Worm (Caenorhabditis elegans): ENCODE results near the gene F29G6.1.

The F29G6.1 gene

ce11 chrX:11478758-11479157 is 23.3 kb upstream of the F29G6.1 start:
- TF ChIP-seq ama-1 (optimal IDR thresholded peaks at IDR 0.05) (no peak), aly-1 (tag; optimal IDR thresholded peaks at IDR 0.05) (no peak), hmg-4 (GFP tag; optimal IDR thresholded peaks at IDR 0.05) (no peak), tra-4 (tag; optimal IDR thresholded peaks at IDR 0.05) (no peak), ceh-13 (GFP tag; optimal IDR thresholded peaks at IDR 0.05) (no peak), scrt-1 (GFP tag; IDR thresholded peaks at IDR 0.05) (no peak), B0310.2 (tag; optimal IDR thresholded peaks at IDR 0.05) (no peak), sea-1 (GFP tag; conservative IDR thresholded peaks at IDR 0.05) (no peak), F13C5.2 (tag; optimal IDR thresholded peaks at IDR 0.05) (no peak), ets-7 (tag; optimal IDR thresholded peaks at IDR 0.05) (no peak)

ce11 chrX:11479321-11479863 is 22.7 kb upstream of the F29G6.1 start:
- TF ChIP-seq tbx-11 (GFP tag; IDR thresholded peaks at IDR 0.05) = no peak
- no peak for TF ChIP-seq F13C5.2 (tag; optimal IDR thresholded peaks at IDR 0.05)
- TF ChIP-seq hmg-4 (GFP tag; optimal IDR thresholded peaks at IDR 0.05) = no peak
- no peak for TF ChIP-seq hnd-1 (tag; optimal IDR thresholded peaks at IDR 0.05)
- TF ChIP-seq tra-4 (tag; optimal IDR thresholded peaks at IDR 0.05) = no peak
- TF ChIP-seq pes-1 (GFP tag; IDR thresholded peaks at IDR 0.05) = no peak
- TF ChIP-seq scrt-1 (GFP tag; IDR thresholded peaks at IDR 0.05) = no peak
- no peak for TF ChIP-seq hmbx-1 (tag; optimal IDR thresholded peaks at IDR 0.05)
- TF ChIP-seq flt-1 (GFP tag; IDR thresholded peaks at IDR 0.05) = no peak
- TF ChIP-seq B0310.2 (tag; optimal IDR thresholded peaks at IDR 0.05) = no peak
- no peak for TF ChIP-seq ceh-36 (tag; optimal IDR thresholded peaks at IDR 0.05)

ce11 chrX:11480032-11480431 is 22.0 kb upstream of the F29G6.1 start:
- no peak for TF ChIP-seq ama-1 (optimal IDR thresholded peaks at IDR 0.05)
- no peak for TF ChIP-seq aly-1 (tag; optimal IDR thresholded peaks at IDR 0.05)
- no peak for TF ChIP-seq tbx-37 (GFP tag; conservative IDR thresholded peaks at IDR 0.05)
- TF ChIP-seq scrt-1 (GFP tag; IDR thresholded peaks at IDR 0.05) = no peak
- no peak for TF ChIP-seq F13C5.2 (tag; optimal IDR thresholded peaks at IDR 0.05)

ce11 chrX:11480990-11481824 is 20.9 kb upstream of the F29G6.1 start:
- TF ChIP-seq ceh-13 (GFP tag; optimal IDR thresholded peaks at IDR 0.05) (no peak), ama-1 (optimal IDR thresholded peaks at IDR 0.05) (no peak), F13C5.2 (tag; optimal IDR thresholded peaks at IDR 0.05) (no peak), ceh-36 (tag; optimal IDR thresholded peaks at IDR 0.05) (no peak), hnd-1 (tag; optimal IDR thresholded peaks at IDR 0.05) (no peak), aly-1 (tag; optimal IDR thresholded peaks at IDR 0.05) (no peak), B0310.2 (tag; optimal IDR thresholded peaks at IDR 0.05) (no peak), scrt-1 (GFP tag; IDR thresholded peaks at IDR 0.05) (no peak), sea-1 (GFP tag; conservative IDR thresholded peaks at IDR 0.05) (no peak), tbx-37 (GFP tag; conservative IDR thresholded peaks at IDR 0.05) (no peak), tbx-11 (GFP tag; IDR thresholded peaks at IDR 0.05) (no peak)

- TF ChIP-seq aly-1 (tag; optimal IDR thresholded peaks at IDR 0.05) = no peak
These were observed 20.3 kb upstream of the F29G6.1 start for ce11 chrX:11481825-11482093.

ce11 chrX:11482134-11482533 is 19.9 kb upstream of the F29G6.1 start:
- TF ChIP-seq B0310.2 (tag; optimal IDR thresholded peaks at IDR 0.05) = no peak

- no peak for TF ChIP-seq aly-1 (tag; optimal IDR thresholded peaks at IDR 0.05)
- TF ChIP-seq sea-1 (GFP tag; conservative IDR thresholded peaks at IDR 0.05) = no peak
- no peak for TF ChIP-seq tbx-37 (GFP tag; conservative IDR thresholded peaks at IDR 0.05)
- TF ChIP-seq tra-4 (tag; optimal IDR thresholded peaks at IDR 0.05) = no peak
- TF ChIP-seq scrt-1 (GFP tag; IDR thresholded peaks at IDR 0.05) = no peak
- TF ChIP-seq hnd-1 (tag; optimal IDR thresholded peaks at IDR 0.05) = no peak
- no peak for TF ChIP-seq pes-1 (GFP tag; IDR thresholded peaks at IDR 0.05)
- no peak for TF ChIP-seq B0310.2 (tag; optimal IDR thresholded peaks at IDR 0.05)
These were observed 19.4 kb upstream of the F29G6.1 start for ce11 chrX:11482637-11483036.

- TF ChIP-seq ets-7 (tag; optimal IDR thresholded peaks at IDR 0.05) = no peak
- TF ChIP-seq ceh-13 (GFP tag; optimal IDR thresholded peaks at IDR 0.05) = no peak
- TF ChIP-seq hmg-4 (GFP tag; optimal IDR thresholded peaks at IDR 0.05) = no peak
- no peak for TF ChIP-seq pes-1 (GFP tag; IDR thresholded peaks at IDR 0.05)
- no peak for TF ChIP-seq hmbx-1 (tag; optimal IDR thresholded peaks at IDR 0.05)
These were observed 18.0 kb upstream of the F29G6.1 start for ce11 chrX:11484027-11484426.

ce11 chrX:11487484-11487883 is 14.6 kb upstream of the F29G6.1 start, which contains the start of gene spp-9:
Gene spp-9, plus strand, starts transcription at chrX:11487784.
- no peak for TF ChIP-seq hmbx-1 (tag; optimal IDR thresholded peaks at IDR 0.05)
- no peak for TF ChIP-seq sea-1 (GFP tag; conservative IDR thresholded peaks at IDR 0.05)
- no peak for TF ChIP-seq tbx-11 (GFP tag; IDR thresholded peaks at IDR 0.05)
- TF ChIP-seq pes-1 (GFP tag; IDR thresholded peaks at IDR 0.05) = no peak
- no peak for TF ChIP-seq tra-4 (tag; optimal IDR thresholded peaks at IDR 0.05)
- no peak for TF ChIP-seq aly-1 (tag; optimal IDR thresholded peaks at IDR 0.05)

Measured in whole organism, early embryonic.